Worm (Caenorhabditis elegans) whole organism, dauer: Measurements from ENCODE around the gene rpl-33.

Source experiments
- unc-62 ChIP-seq: sonication (generic microtip); optimal IDR thresholded peaks from 2 replicates; lab custom pipeline; 2017; ENCODE audit warnings: missing biosample characterization, missing genetic modification reagents, missing genetic modification characterization

The rpl-33 gene

DNA sequence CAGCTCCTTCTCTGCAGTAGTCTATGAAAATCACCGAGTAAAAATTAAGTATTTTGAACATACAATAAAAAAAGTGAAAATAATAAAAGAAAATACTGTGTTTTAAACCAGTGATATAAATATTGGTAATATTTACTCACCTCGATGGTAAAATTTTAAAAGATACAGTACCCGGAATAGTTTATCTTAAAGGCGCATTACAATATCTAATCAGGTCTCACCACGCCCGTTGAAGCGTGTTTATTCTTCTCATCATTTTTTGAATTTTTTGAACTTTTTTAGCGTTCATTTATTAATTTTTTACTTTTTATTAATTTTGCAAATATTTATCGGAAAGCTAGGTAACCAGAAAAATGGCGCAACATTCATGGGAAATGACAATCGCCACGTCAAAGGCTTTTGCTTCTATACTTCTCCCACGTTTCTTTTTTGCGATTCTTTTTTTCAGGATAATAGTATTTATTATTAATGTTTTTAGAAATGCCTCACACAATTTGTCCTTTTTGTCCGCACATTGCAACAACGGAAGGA, 16.5 kb downstream of the rpl-33 start, which contains the start of gene F10E7.2:
F10E7.2 (plus strand) TSS at position 481 of the 531 bp plus-strand sequence.
- TF ChIP-seq unc-62 (GFP tag; lab: Kevin White, UChicago), result no peak

ce11 chrII:7122661-7123418, 17.5 kb downstream of the rpl-33 start, which contains the start of gene F10E7.11:
Gene F10E7.11 (minus strand): TSS chrII:7122892.
- TF ChIP-seq unc-62 (GFP tag; lab: Kevin White, UChicago), result no peak

DNA sequence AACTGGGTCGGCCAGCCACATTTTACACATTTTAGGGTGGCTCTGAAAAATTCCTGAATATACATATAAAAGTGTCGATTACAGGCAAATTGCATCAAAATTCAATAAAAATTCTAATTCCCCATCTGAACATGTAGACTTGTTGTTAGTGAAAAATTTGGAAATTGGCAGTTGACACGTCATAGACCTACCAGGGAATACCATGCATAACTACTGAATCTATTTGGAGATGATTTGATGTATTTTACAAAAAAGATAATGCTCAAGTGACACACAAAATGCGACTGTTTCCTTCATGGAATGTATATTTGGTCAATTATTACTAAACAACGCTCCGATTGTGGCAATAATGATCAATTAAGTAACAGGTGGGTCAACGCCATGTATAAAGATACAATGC, 21.1 kb downstream of the rpl-33 start, which contains the start of gene F10E7.1:
F10E7.1 (plus strand) TSS at position 301 of the 400 bp plus-strand sequence.
- no peak for TF ChIP-seq unc-62 (GFP tag; lab: Kevin White, UChicago)

ce11 chrII:7131871-7132693, 26.7 kb downstream of the rpl-33 start, which contains the start of the genes T07F8.4 and gld-3:
Gene T07F8.4 (minus strand): TSS chrII:7132032.
Gene gld-3 (plus strand): TSS chrII:7132643.
- TF ChIP-seq unc-62 (GFP tag; lab: Kevin White, UChicago), result no peak

- no peak for TF ChIP-seq unc-62 (GFP tag; lab: Kevin White, UChicago)
These were observed 33.7 kb downstream of the rpl-33 start for ce11 chrII:7139064-7139463.

- no peak for TF ChIP-seq unc-62 (GFP tag; lab: Kevin White, UChicago)
These were observed 38.9 kb downstream of the rpl-33 start, which contains the start of gene npr-31 for ce11 chrII:7144307-7144706. Gene npr-31 (plus strand): TSS chrII:7144607.

ce11 chrII:7146240-7146639, 40.9 kb downstream of the rpl-33 start:
- TF ChIP-seq unc-62 (GFP tag; lab: Kevin White, UChicago), result no peak

- no peak for TF ChIP-seq unc-62 (GFP tag; lab: Kevin White, UChicago)
These were observed 42.2 kb downstream of the rpl-33 start for ce11 chrII:7147550-7147949.

ce11 chrII:7148099-7148498, 42.7 kb downstream of the rpl-33 start, which contains the start of gene T07F8.1:
Gene T07F8.1 (plus strand): TSS chrII:7148399.
- no peak for TF ChIP-seq unc-62 (GFP tag; lab: Kevin White, UChicago)

ce11 chrII:7151969-7152631, 46.7 kb downstream of the rpl-33 start, which contains the start of gene fust-1:
Gene fust-1 (plus strand): TSS chrII:7152581.
- no peak for TF ChIP-seq unc-62 (GFP tag; lab: Kevin White, UChicago)

DNA sequence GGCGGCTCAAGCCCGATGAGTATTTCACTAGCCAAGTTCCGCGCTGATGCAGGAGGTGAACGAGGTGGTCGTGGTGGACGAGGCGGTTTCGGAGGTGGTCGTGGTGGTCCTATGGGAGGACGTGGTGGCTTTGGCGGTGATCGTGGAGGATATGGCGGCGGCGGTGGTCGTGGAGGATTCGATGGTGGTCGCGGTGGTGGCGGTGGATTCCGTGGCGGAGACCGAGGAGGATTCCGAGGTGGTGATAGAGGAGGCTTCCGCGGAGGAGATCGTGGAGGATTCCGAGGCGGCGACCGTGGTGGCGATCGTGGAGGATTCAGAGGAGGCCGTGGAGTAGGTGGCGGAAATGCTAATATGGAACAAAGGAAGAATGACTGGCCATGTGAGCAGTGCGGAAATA, 49.3 kb downstream of the rpl-33 start:
- TF ChIP-seq unc-62 (GFP tag; lab: Kevin White, UChicago), result no peak

ce11 chrII:7155392-7155791, 50.0 kb downstream of the rpl-33 start, which contains the start of gene C27H5.2:
Gene C27H5.2 (plus strand): TSS chrII:7155581.
- no peak for TF ChIP-seq unc-62 (GFP tag; lab: Kevin White, UChicago)
